Worm (Caenorhabditis elegans): ENCODE measurements around the gene flp-25.

- TF ChIP-seq tab-1 (GFP tag; IDR thresholded peaks at IDR 0.05): no peak
- no peak for TF ChIP-seq ztf-23 (GFP tag; IDR thresholded peaks at IDR 0.05)
- TF ChIP-seq flt-1 (GFP tag; IDR thresholded peaks at IDR 0.05): no peak
- no peak for TF ChIP-seq ref-1 (GFP tag; conservative IDR thresholded peaks at IDR 0.05)
- TF ChIP-seq ztf-29 (GFP tag; IDR thresholded peaks at IDR 0.05): no peak
- TF ChIP-seq cog-1 (tag; optimal IDR thresholded peaks at IDR 0.05): no peak
Observed at ce11 chrIII:9327910-9328309, 33.4 kb upstream of the flp-25 start.

Measured in whole organism, midembryonic.